Worm (Caenorhabditis elegans): ENCODE data around the gene srab-2.

DNA sequence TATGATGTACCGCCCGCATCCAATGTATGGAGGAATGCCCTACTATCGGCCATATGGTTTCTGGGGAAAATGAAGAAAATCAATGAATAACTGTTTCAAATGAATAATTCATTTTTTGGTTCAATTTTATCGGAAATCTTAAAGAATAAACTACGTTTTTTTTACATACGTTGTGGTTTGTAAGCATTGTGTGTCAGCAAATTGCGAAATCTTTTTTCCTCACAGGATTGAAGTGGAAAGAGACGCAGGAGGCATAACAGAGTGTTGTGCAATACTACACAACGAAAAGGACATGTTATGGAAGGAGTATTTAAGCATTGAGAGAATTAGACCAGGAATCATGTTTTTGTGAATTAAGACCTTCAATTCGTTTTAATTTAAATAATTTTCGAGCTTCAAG, 26.5 kb upstream of the srab-2 start:
- no peak for TF ChIP-seq alr-1 (tag; optimal IDR thresholded peaks at IDR 0.05)
- no peak for TF ChIP-seq ztf-11 (tag; optimal IDR thresholded peaks at IDR 0.05)
- no peak for TF ChIP-seq egl-27 (tag; optimal IDR thresholded peaks at IDR 0.05)
- TF ChIP-seq elt-3 (tag; optimal IDR thresholded peaks at IDR 0.05): no peak
- no peak for TF ChIP-seq lin-39 (tag; optimal IDR thresholded peaks at IDR 0.05)
- TF ChIP-seq ceh-16 (tag; optimal IDR thresholded peaks at IDR 0.05): no peak
